Worm (Caenorhabditis elegans) whole organism, L2 larva: ENCODE data around the gene Y73B6A.3.

ENCODE experiments used
- C34F6.9 ChIP-seq: fragments of 150-350 bp; optimal IDR thresholded peaks from 2 replicates; lab custom pipeline; 2014; ENCODE audit warnings: missing biosample characterization, missing genetic modification characterization
- F13H6.1 ChIP-seq: sonication (generic microtip); optimal IDR thresholded peaks from 2 replicates; lab custom pipeline; 2016; ENCODE audit warnings: missing genetic modification characterization, missing compliant biosample characterization
- R02D3.7 ChIP-seq: fragments of 150-350 bp; optimal IDR thresholded peaks from 2 replicates; lab custom pipeline; 2014; ENCODE audit warnings: missing biosample characterization, missing genetic modification characterization
- Y55F3AM.14 ChIP-seq: fragments of 200-800 bp; sonication (Bioruptor generic); optimal IDR thresholded peaks from 2 replicates; lab custom pipeline; 2018; ENCODE audit warnings: mild to moderate bottlenecking, missing genetic modification characterization, missing compliant biosample characterization
- ZK546.5 ChIP-seq: sonication (generic microtip); optimal IDR thresholded peaks from 2 replicates; lab custom pipeline; 2017; ENCODE audit warnings: missing biosample characterization, missing genetic modification characterization
- alr-1 ChIP-seq: fragments of 150-350 bp; optimal IDR thresholded peaks from 2 replicates; lab custom pipeline; 2014; ENCODE audit warnings: missing biosample characterization, missing genetic modification characterization
- aly-2 ChIP-seq: fragments of 150-350 bp; optimal IDR thresholded peaks from 2 replicates; lab custom pipeline; 2014; ENCODE audit warnings: missing biosample characterization, missing genetic modification characterization
- ama-1 ChIP-seq: fragments of 150-350 bp; optimal IDR thresholded peaks from 2 replicates; lab custom pipeline; 2018; ENCODE audit warnings: inconsistent platforms
- blmp-1 ChIP-seq: sonication (generic microtip); optimal IDR thresholded peaks from 2 replicates; lab custom pipeline; 2017; ENCODE audit warnings: missing genetic modification characterization, mild to moderate bottlenecking, missing compliant biosample characterization, antibody characterized with exemption, moderate library complexity; ENCODE audit not compliant: insufficient read depth
- ceh-16 ChIP-seq: fragments of 150-350 bp; optimal IDR thresholded peaks from 2 replicates; lab custom pipeline; 2014; ENCODE audit warnings: missing biosample characterization, missing genetic modification characterization
- ceh-82 ChIP-seq: fragments of 150-350 bp; optimal IDR thresholded peaks from 2 replicates; lab custom pipeline; 2014; ENCODE audit warnings: missing biosample characterization, missing genetic modification characterization
- crh-2 ChIP-seq: sonication (generic microtip); optimal IDR thresholded peaks from 2 replicates; lab custom pipeline; 2017; ENCODE audit warnings: missing biosample characterization, missing genetic modification characterization
- dmd-4 ChIP-seq: sonication (generic microtip); optimal IDR thresholded peaks from 2 replicates; lab custom pipeline; 2017; ENCODE audit warnings: missing biosample characterization, missing genetic modification characterization
- egl-27 ChIP-seq: sonication (generic microtip); optimal IDR thresholded peaks from 3 replicates; lab custom pipeline; 2017; ENCODE audit warnings: missing biosample characterization, missing genetic modification reagents, missing genetic modification characterization
- elt-1 ChIP-seq: fragments of 150-350 bp; optimal IDR thresholded peaks from 2 replicates; lab custom pipeline; 2014; ENCODE audit warnings: missing biosample characterization, missing genetic modification characterization
- elt-3 ChIP-seq: sonication (generic microtip); optimal IDR thresholded peaks from 2 replicates; lab custom pipeline; 2017; ENCODE audit warnings: missing biosample characterization, missing genetic modification characterization
- fos-1 ChIP-seq: fragments of 150-350 bp; optimal IDR thresholded peaks from 2 replicates; lab custom pipeline; 2014; ENCODE audit warnings: missing biosample characterization, missing genetic modification characterization
- gmeb-1 ChIP-seq: fragments of 150-350 bp; optimal IDR thresholded peaks from 2 replicates; lab custom pipeline; 2014; ENCODE audit warnings: missing biosample characterization, missing genetic modification characterization
- lin-11 ChIP-seq: fragments of 150-350 bp; sonication (generic microtip); optimal IDR thresholded peaks from 2 replicates; lab custom pipeline; 2014; ENCODE audit warnings: missing biosample characterization, missing genetic modification characterization, inconsistent platforms, mixed read lengths
- lin-13 ChIP-seq: fragments of 150-350 bp; optimal IDR thresholded peaks from 2 replicates; lab custom pipeline; 2014; ENCODE audit warnings: missing biosample characterization, missing genetic modification reagents, missing genetic modification characterization
- lin-39 ChIP-seq: fragments of 150-350 bp; optimal IDR thresholded peaks from 2 replicates; lab custom pipeline; 2014; ENCODE audit warnings: missing biosample characterization, missing genetic modification reagents, missing genetic modification characterization
- lsy-2 ChIP-seq, 2 experiments: fragments of 150-350 bp in 1 of 2; sonication (generic microtip) in 1 of 2; optimal IDR thresholded peaks; 2 replicates each; lab custom pipeline; 2014 to 2017; ENCODE audit warnings: missing biosample characterization in 2 of 2, missing genetic modification characterization in 2 of 2
- mab-5 ChIP-seq: fragments of 150-350 bp; optimal IDR thresholded peaks from 2 replicates; lab custom pipeline; 2014; ENCODE audit warnings: missing biosample characterization, missing genetic modification characterization
- mbf-1 ChIP-seq: sonication (generic microtip); optimal IDR thresholded peaks from 2 replicates; lab custom pipeline; 2017; ENCODE audit warnings: missing biosample characterization, missing genetic modification characterization
- mdl-1 ChIP-seq, 2 experiments: fragments of 150-350 bp in 1 of 2; sonication (generic microtip) in 1 of 2; optimal IDR thresholded peaks; 2 replicates each; lab custom pipeline; 2017; ENCODE audit warnings: missing biosample characterization in 2 of 2, missing genetic modification characterization in 2 of 2
- nhr-10 ChIP-seq: sonication (generic microtip); optimal IDR thresholded peaks from 2 replicates; lab custom pipeline; 2017; ENCODE audit warnings: missing biosample characterization, missing genetic modification characterization
- nhr-11 ChIP-seq: fragments of 150-350 bp; optimal IDR thresholded peaks from 2 replicates; lab custom pipeline; 2014; ENCODE audit warnings: missing biosample characterization, missing genetic modification characterization
- nhr-12 ChIP-seq: fragments of 150-350 bp; optimal IDR thresholded peaks from 2 replicates; lab custom pipeline; 2014; ENCODE audit warnings: missing biosample characterization, missing genetic modification characterization
- nhr-129 ChIP-seq: fragments of 150-350 bp; optimal IDR thresholded peaks from 2 replicates; lab custom pipeline; 2014; ENCODE audit warnings: missing biosample characterization, missing genetic modification characterization
- nhr-21 ChIP-seq: fragments of 150-350 bp; optimal IDR thresholded peaks from 2 replicates; lab custom pipeline; 2014; ENCODE audit warnings: missing biosample characterization, missing genetic modification characterization
- nhr-23 ChIP-seq: fragments of 150-350 bp; optimal IDR thresholded peaks from 2 replicates; lab custom pipeline; 2014; ENCODE audit warnings: missing biosample characterization, missing genetic modification reagents, missing genetic modification characterization
- nhr-237 ChIP-seq: fragments of 150-350 bp; optimal IDR thresholded peaks from 2 replicates; lab custom pipeline; 2014; ENCODE audit warnings: missing biosample characterization, missing genetic modification characterization
- nhr-25 ChIP-seq: fragments of 150-350 bp; sonication (generic microtip); optimal IDR thresholded peaks from 3 replicates; lab custom pipeline; 2014; ENCODE audit warnings: missing biosample characterization, missing genetic modification characterization
- nhr-6 ChIP-seq: fragments of 150-350 bp; optimal IDR thresholded peaks from 2 replicates; lab custom pipeline; 2014; ENCODE audit warnings: missing biosample characterization, missing genetic modification characterization
- nhr-77 ChIP-seq: fragments of 150-350 bp; optimal IDR thresholded peaks from 2 replicates; lab custom pipeline; 2014; ENCODE audit warnings: missing biosample characterization, missing genetic modification characterization
- peb-1 ChIP-seq: fragments of 150-350 bp; optimal IDR thresholded peaks from 2 replicates; lab custom pipeline; 2014; ENCODE audit warnings: missing biosample characterization, missing genetic modification characterization
- sem-4 ChIP-seq: fragments of 150-350 bp; optimal IDR thresholded peaks from 2 replicates; lab custom pipeline; 2014; ENCODE audit warnings: missing biosample characterization, missing genetic modification reagents, missing genetic modification characterization
- skn-1 ChIP-seq: sonication (generic microtip); optimal IDR thresholded peaks from 2 replicates; lab custom pipeline; 2017; ENCODE audit warnings: missing biosample characterization, missing genetic modification characterization
- sma-3 ChIP-seq: sonication (generic microtip); optimal IDR thresholded peaks from 2 replicates; lab custom pipeline; 2016; ENCODE audit warnings: missing genetic modification reagents, missing genetic modification characterization, missing compliant biosample characterization
- sma-9 ChIP-seq, 2 experiments: fragments of 150-350 bp in 1 of 2; sonication (generic microtip) in 1 of 2; optimal IDR thresholded peaks; 2 replicates each; lab custom pipeline; 2014 to 2016; ENCODE audit warnings: missing genetic modification characterization in 2 of 2, mild to moderate bottlenecking in 1 of 2, missing biosample characterization in 1 of 2, missing compliant biosample characterization in 1 of 2, missing genetic modification reagents in 1 of 2, moderate library complexity in 1 of 2
- snpc-4 ChIP-seq: fragments of 150-350 bp; optimal IDR thresholded peaks from 2 replicates; lab custom pipeline; 2014; ENCODE audit warnings: missing biosample characterization, missing genetic modification characterization
- unc-39 ChIP-seq: fragments of 150-350 bp; optimal IDR thresholded peaks from 2 replicates; lab custom pipeline; 2014; ENCODE audit warnings: missing biosample characterization, missing genetic modification characterization
- unc-55 ChIP-seq: fragments of 150-350 bp; sonication (generic microtip); optimal IDR thresholded peaks from 3 replicates; lab custom pipeline; 2014; ENCODE audit warnings: missing biosample characterization, missing genetic modification reagents, missing genetic modification characterization
- unc-62 ChIP-seq: fragments of 150-350 bp; optimal IDR thresholded peaks from 2 replicates; lab custom pipeline; 2014; ENCODE audit warnings: missing biosample characterization, missing genetic modification reagents, missing genetic modification characterization
- zag-1 ChIP-seq: fragments of 150-350 bp; optimal IDR thresholded peaks from 2 replicates; lab custom pipeline; 2014; ENCODE audit warnings: missing biosample characterization, missing genetic modification characterization
- ztf-1 ChIP-seq: fragments of 200-800 bp; sonication (Bioruptor generic); conservative IDR thresholded peaks from 2 replicates; pipeline ENCODE4 v1.3.6; 2022; ENCODE audit warnings: missing genetic modification characterization, missing compliant biosample characterization
- ztf-11 ChIP-seq: sonication (generic microtip); optimal IDR thresholded peaks from 2 replicates; lab custom pipeline; 2017; ENCODE audit warnings: missing biosample characterization, missing genetic modification characterization
- ztf-4 ChIP-seq: fragments of 150-350 bp; optimal IDR thresholded peaks from 2 replicates; lab custom pipeline; 2014; ENCODE audit warnings: missing biosample characterization, missing genetic modification characterization

Y73B6A.3 gene

ce11 chrIV:6740190-6740589, at the start of gene Y73B6A.3:
TSS of gene Y73B6A.3 (minus strand) at chrIV:6740290.
- TF ChIP-seq nhr-129 (no peak), zag-1 (tag; lab: Kevin White, UChicago) (no peak), ceh-82 (no peak), nhr-10 (no peak)

- no peak for TF ChIP-seq unc-39 (tag; lab: Kevin White, UChicago)
- no peak for TF ChIP-seq ztf-1 (GFP tag; lab: Robert Waterston, UW)
- TF ChIP-seq elt-1 = no peak
- TF ChIP-seq alr-1 = no peak
- peak; percentile 44 for TF ChIP-seq snpc-4
- TF ChIP-seq nhr-77 (tag; lab: Kevin White, UChicago) = no peak
- no peak for TF ChIP-seq nhr-237
- TF ChIP-seq C34F6.9 = peak; percentile 87
- no peak for TF ChIP-seq unc-62 (GFP tag; lab: Kevin White, UChicago)
- TF ChIP-seq Y55F3AM.14 (GFP tag; lab: Kevin White, UChicago) = peak; percentile 52
- no peak for TF ChIP-seq peb-1 (tag; lab: Kevin White, UChicago)
- TF ChIP-seq zag-1 (tag; lab: Kevin White, UChicago) = peak; percentile 2
- peak; percentile 32 for TF ChIP-seq nhr-25 (tag; lab: Kevin White, UChicago)
- no peak for TF ChIP-seq aly-2 (tag; lab: Kevin White, UChicago)
- no peak for TF ChIP-seq mbf-1 (tag; lab: Kevin White, UChicago)
- TF ChIP-seq R02D3.7 = no peak
- no peak for TF ChIP-seq ztf-4 (tag; lab: Kevin White, UChicago)
- no peak for TF ChIP-seq ceh-82
- peak; percentile 98 for TF ChIP-seq crh-2 (tag; lab: Kevin White, UChicago)
- TF ChIP-seq gmeb-1 (tag; lab: Kevin White, UChicago) = peak; percentile 59
- TF ChIP-seq blmp-1 (tag; lab: Kevin White, UChicago) = no peak
- TF ChIP-seq ama-1 (lab: Kevin White, UChicago) = peak; percentile 49
- no peak for TF ChIP-seq nhr-12 (tag; lab: Kevin White, UChicago)
- peak; percentile 93 for TF ChIP-seq sma-9 (GFP tag; optimal IDR thresholded peaks at IDR 0.05; lab: Kevin White, UChicago)
- no peak for TF ChIP-seq sma-9 (tag; optimal IDR thresholded peaks at IDR 0.05; lab: Kevin White, UChicago)
- TF ChIP-seq sem-4 = peak; percentile 88
- peak; percentile 48 for TF ChIP-seq ceh-16 (tag; lab: Kevin White, UChicago)
- TF ChIP-seq F13H6.1 (tag; lab: Kevin White, UChicago) = peak; percentile 83
- TF ChIP-seq nhr-6 (tag; lab: Kevin White, UChicago) = peak; percentile 16
- TF ChIP-seq mab-5 (tag; lab: Kevin White, UChicago) = peak; percentile 18
- TF ChIP-seq fos-1 (tag; lab: Kevin White, UChicago) = peak; percentile 71
- TF ChIP-seq ZK546.5 (tag; lab: Kevin White, UChicago) = no peak
- peak; percentile 79 for TF ChIP-seq nhr-129
- TF ChIP-seq lin-13 (GFP tag; lab: Kevin White, UChicago) = peak; percentile 56
- TF ChIP-seq skn-1 = no peak
- no peak for TF ChIP-seq nhr-21 (tag; lab: Kevin White, UChicago)
- TF ChIP-seq sma-3 = peak; percentile 62
- no peak for TF ChIP-seq lin-39 (tag; lab: Kevin White, UChicago)
- TF ChIP-seq nhr-23 (tag; lab: Kevin White, UChicago) = no peak
- TF ChIP-seq nhr-10 = no peak
- no peak for TF ChIP-seq dmd-4 (tag; lab: Kevin White, UChicago)
- no peak for TF ChIP-seq nhr-11 (tag; lab: Kevin White, UChicago)
- no peak for TF ChIP-seq lin-11 (tag; lab: Kevin White, UChicago)
- TF ChIP-seq elt-3 (tag; lab: Kevin White, UChicago) = no peak
- TF ChIP-seq unc-55 (GFP tag; lab: Kevin White, UChicago) = peak; percentile 91
- TF ChIP-seq lsy-2 (tag; optimal IDR thresholded peaks at IDR 0.05; lab: Kevin White, UChicago) = peak; percentile 53 to 78
- TF ChIP-seq egl-27 (tag; lab: Kevin White, UChicago) = peak; percentile 52
- peak in 1 of 2 experiments; percentile 20 for TF ChIP-seq mdl-1 (tag; optimal IDR thresholded peaks at IDR 0.05; lab: Kevin White, UChicago)
- no peak for TF ChIP-seq ztf-11 (tag; lab: Kevin White, UChicago)
These were observed 45.8 kb upstream of the Y73B6A.3 start for ce11 chrIV:6785873-6786272.
